Fruit fly (Drosophila melanogaster): ENCODE data around the gene Nuak.

The Nuak gene

DNA sequence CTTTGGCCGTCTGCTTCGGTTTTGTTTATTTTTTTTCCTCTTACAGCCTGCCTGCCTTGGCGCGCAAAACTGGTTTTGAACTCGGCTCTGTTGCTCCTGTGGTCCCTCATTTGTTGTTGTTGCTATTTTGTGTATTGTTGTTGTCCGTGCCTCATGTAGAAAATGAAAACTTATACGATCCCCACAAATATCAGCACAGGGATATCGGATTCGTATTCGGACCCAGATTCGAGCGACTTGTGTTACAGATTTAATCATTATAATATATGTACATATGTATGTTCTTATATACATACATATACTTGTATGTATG, 93.2 kb downstream of the Nuak start:
- TF ChIP-seq Dp (GFP tag; optimal IDR thresholded peaks at IDR 0.05) = peak; percentile 5
- peak; percentile 90 for TF ChIP-seq CG11504 (tag; optimal IDR thresholded peaks at IDR 0.05)
- no peak for TF ChIP-seq CG9215 (GFP tag; IDR thresholded peaks at IDR 0.05)
- peak; percentile 52 for TF ChIP-seq cg (GFP tag; optimal IDR thresholded peaks at IDR 0.05)
- TF ChIP-seq kah (GFP tag; optimal IDR thresholded peaks at IDR 0.05) = no peak
- 0 out of 3 replicates have a peak, but pooled peaks have one; percentile 81 for TF ChIP-seq CG2199 (GFP tag; IDR thresholded peaks at IDR 0.05)
- TF ChIP-seq CG4360 (GFP tag; IDR thresholded peaks at IDR 0.05) = peak; percentile 99
- TF ChIP-seq CG17359 (tag; optimal IDR thresholded peaks at IDR 0.05) = peak; percentile 61
- peak; percentile 47 for TF ChIP-seq pita (GFP tag; optimal IDR thresholded peaks at IDR 0.05)
- peak in 1 of 2 experiments; percentile 34 for TF ChIP-seq insv (GFP tag; optimal IDR thresholded peaks at IDR 0.05)
- TF ChIP-seq sqz (GFP tag; optimal IDR thresholded peaks at IDR 0.05) = peak; percentile 47
- TF ChIP-seq sc (optimal IDR thresholded peaks at IDR 0.05) = no peak
- no peak for TF ChIP-seq sc (GFP tag; optimal IDR thresholded peaks at IDR 0.05)
- TF ChIP-seq nom (GFP tag; optimal IDR thresholded peaks at IDR 0.05) = peak; percentile 15
- TF ChIP-seq kni (GFP tag; optimal IDR thresholded peaks at IDR 0.05) = peak; percentile 43
- peak; percentile 94 for TF ChIP-seq CG10431 (GFP tag; optimal IDR thresholded peaks at IDR 0.05)
- no peak for TF ChIP-seq Rfx (GFP tag; IDR thresholded peaks at IDR 0.05)

Data from whole organism, embryonic.